Fruit fly (Drosophila melanogaster) S2 (cell line): ENCODE results near the gene PsGEF.

ENCODE experiments used
- CG8478 ChIP-seq: fragments of >200 bp; optimal IDR thresholded peaks from 2 replicates; lab custom pipeline; 2018
- CTCF ChIP-seq, 2 experiments: fragments of >200 bp; optimal IDR thresholded peaks; 2 replicates each; lab custom pipeline; 2018

dm6 chrX:2434913-2435312 is 47.4 kb upstream of the PsGEF start:
- TF ChIP-seq CG8478 (lab: Kevin White, UChicago): no peak
- TF ChIP-seq CTCF (optimal IDR thresholded peaks at IDR 0.05; lab: Kevin White, UChicago): no peak
